Fruit fly (Drosophila melanogaster): ENCODE data around the gene RanBP3.

- no peak for TF ChIP-seq CG15710 (tag; optimal IDR thresholded peaks at IDR 0.05)
- TF ChIP-seq CG34367 (tag; optimal IDR thresholded peaks at IDR 0.05): no peak
- no peak for TF ChIP-seq gl (tag; optimal IDR thresholded peaks at IDR 0.05)
- no peak for TF ChIP-seq CG10348 (GFP tag; IDR thresholded peaks at IDR 0.05)
- TF ChIP-seq CG8159 (tag; optimal IDR thresholded peaks at IDR 0.05): no peak
- no peak for TF ChIP-seq fd96Ca (GFP tag; IDR thresholded peaks at IDR 0.05)
- TF ChIP-seq Pif1A (GFP tag; optimal IDR thresholded peaks at IDR 0.05): no peak
- TF ChIP-seq CG17806 (tag; optimal IDR thresholded peaks at IDR 0.05): no peak
- no peak for TF ChIP-seq rn (GFP tag; IDR thresholded peaks at IDR 0.05)
- TF ChIP-seq Pif1B (GFP tag; optimal IDR thresholded peaks at IDR 0.05): no peak
Observed at dm6 chr3R:23729066-23729465, 23.6 kb downstream of the RanBP3 start.

All from whole organism, pupa.